Fruit fly (Drosophila melanogaster): Measurements from ENCODE around the gene kuz.

The kuz gene

DNA sequence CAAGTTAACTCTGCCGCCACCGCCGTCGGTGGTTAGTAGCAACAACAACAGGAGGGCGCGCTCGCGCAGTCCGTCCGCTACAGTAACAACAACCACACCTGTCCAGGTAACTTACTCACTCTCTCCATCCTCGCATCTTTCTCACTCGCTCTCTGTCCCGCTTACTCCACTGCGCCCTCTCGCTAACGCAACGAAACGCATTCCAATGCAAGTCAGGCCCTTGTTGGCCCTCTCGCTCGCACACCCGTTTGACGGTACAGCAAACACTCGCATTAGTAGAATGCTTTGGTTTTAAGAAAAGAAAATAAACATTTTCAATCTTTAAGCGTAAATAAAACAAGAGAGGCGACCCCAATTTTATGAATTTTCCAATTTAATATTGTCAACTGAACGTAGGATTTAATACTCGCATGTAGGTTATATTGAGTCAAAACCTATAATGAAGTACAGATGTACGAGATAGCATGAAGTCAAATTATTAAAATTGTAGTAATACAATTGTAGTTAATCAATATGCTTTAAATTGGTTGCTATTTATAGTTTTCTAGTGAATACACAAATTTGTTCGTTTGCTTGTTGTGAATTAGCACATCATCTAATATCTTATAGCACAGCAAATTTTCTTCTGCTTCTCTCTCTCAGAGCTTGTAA is 116.2 kb downstream of the kuz start (continued):
- TF ChIP-seq salm (tag; optimal IDR thresholded peaks at IDR 0.05) (no peak), CG11398 (GFP tag; optimal IDR thresholded peaks at IDR 0.05) (no peak), tgo (GFP tag; IDR thresholded peaks at IDR 0.05) (peak; percentile 42; the same call in 1 of the 3 replicates), Sox102F (GFP tag; optimal IDR thresholded peaks at IDR 0.05) (peak; percentile 32), chm (GFP tag; IDR thresholded peaks at IDR 0.05) (no peak), lola (GFP tag; optimal IDR thresholded peaks at IDR 0.05) (peak in 1 of 3 experiments; percentile 57), CG31441 (GFP tag; IDR thresholded peaks at IDR 0.05) (no peak; the same call in 1 of the 2 replicates), Xrp1 (GFP tag; IDR thresholded peaks at IDR 0.05) (peak; percentile 33; the same call in 1 of the 2 replicates), wor (GFP tag; IDR thresholded peaks at IDR 0.05) (peak; percentile 38; the same call in 1 of the 2 replicates), CG10267 (tag; optimal IDR thresholded peaks at IDR 0.05) (no peak), bsh (GFP tag; optimal IDR thresholded peaks at IDR 0.05) (peak in 1 of 2 experiments; percentile 54), CG34376 (GFP tag; optimal IDR thresholded peaks at IDR 0.05) (no peak), CG6175 (GFP tag; IDR thresholded peaks at IDR 0.05) (peak; percentile 64; the same call in 2 of the 3 replicates), Fer1 (GFP tag; optimal IDR thresholded peaks at IDR 0.05) (no peak), CG15073 (GFP tag; optimal IDR thresholded peaks at IDR 0.05) (no peak), Elba2 (GFP tag; optimal IDR thresholded peaks at IDR 0.05) (no peak), CG6854 (GFP tag; optimal IDR thresholded peaks at IDR 0.05) (no peak), oc (tag; optimal IDR thresholded peaks at IDR 0.05) (peak; percentile 6), HmgD (GFP tag; optimal IDR thresholded peaks at IDR 0.05) (no peak), CG13775 (GFP tag; optimal IDR thresholded peaks at IDR 0.05) (no peak), Bgb (GFP tag; IDR thresholded peaks at IDR 0.05; ENCODE audit: partially characterized antibody) (no peak), CG34422 (GFP tag; IDR thresholded peaks at IDR 0.05) (peak; percentile 28; the same call in 1 of the 3 replicates), phol (tag; optimal IDR thresholded peaks at IDR 0.05) (peak; percentile 42), lmd (GFP tag; IDR thresholded peaks at IDR 0.05) (no peak), Blimp-1 (GFP tag; optimal IDR thresholded peaks at IDR 0.05) (peak; percentile 5), CG8388 (GFP tag; optimal IDR thresholded peaks at IDR 0.05) (peak; percentile 25), Dll (GFP tag; IDR thresholded peaks at IDR 0.05; ENCODE audit: partially characterized antibody) (no peak), CG17385 (GFP tag; optimal IDR thresholded peaks at IDR 0.05) (peak; percentile 24), nmo (GFP tag; optimal IDR thresholded peaks at IDR 0.05) (peak; percentile 18), dpn (GFP tag; optimal IDR thresholded peaks at IDR 0.05) (peak in 1 of 2 experiments; percentile 49), slou (GFP tag; optimal IDR thresholded peaks at IDR 0.05) (no peak), sqz (GFP tag; optimal IDR thresholded peaks at IDR 0.05) (peak; percentile 9), trem (tag; optimal IDR thresholded peaks at IDR 0.05) (no peak), CG14860 (GFP tag; IDR thresholded peaks at IDR 0.05; ENCODE audit: partially characterized antibody) (no peak), CG10366 (GFP tag; IDR thresholded peaks at IDR 0.05) (peak; percentile 69), Ptx1 (GFP tag; IDR thresholded peaks at IDR 0.05) (peak; percentile 44; the same call in 1 of the 2 replicates), CG15479 (GFP tag; optimal IDR thresholded peaks at IDR 0.05) (no peak), otp (GFP tag; IDR thresholded peaks at IDR 0.05) (peak; percentile 26; the same call in 1 of the 3 replicates), NfI (GFP tag; optimal IDR thresholded peaks at IDR 0.05) (peak; percentile 28), CG2889 (GFP tag; IDR thresholded peaks at IDR 0.05) (0 out of 3 replicates have a peak, but pooled peaks have one; percentile 28), CG11247 (GFP tag; IDR thresholded peaks at IDR 0.05) (no peak), Ravus (GFP tag; IDR thresholded peaks at IDR 0.05) (no peak), CG8089 (GFP tag; optimal IDR thresholded peaks at IDR 0.05) (no peak), CG7963 (GFP tag; IDR thresholded peaks at IDR 0.05; ENCODE audit: partially characterized antibody) (no peak), Antp (GFP tag; optimal IDR thresholded peaks at IDR 0.05) (no peak), HLH4C (GFP tag; IDR thresholded peaks at IDR 0.05; ENCODE audit: partially characterized antibody) (no peak), CG11504 (tag; optimal IDR thresholded peaks at IDR 0.05) (no peak), HLH3B (GFP tag; IDR thresholded peaks at IDR 0.05) (0 out of 2 replicates have a peak, but pooled peaks have one; percentile 14)
